Worm (Caenorhabditis elegans): ENCODE data around the gene gex-4.

DNA sequence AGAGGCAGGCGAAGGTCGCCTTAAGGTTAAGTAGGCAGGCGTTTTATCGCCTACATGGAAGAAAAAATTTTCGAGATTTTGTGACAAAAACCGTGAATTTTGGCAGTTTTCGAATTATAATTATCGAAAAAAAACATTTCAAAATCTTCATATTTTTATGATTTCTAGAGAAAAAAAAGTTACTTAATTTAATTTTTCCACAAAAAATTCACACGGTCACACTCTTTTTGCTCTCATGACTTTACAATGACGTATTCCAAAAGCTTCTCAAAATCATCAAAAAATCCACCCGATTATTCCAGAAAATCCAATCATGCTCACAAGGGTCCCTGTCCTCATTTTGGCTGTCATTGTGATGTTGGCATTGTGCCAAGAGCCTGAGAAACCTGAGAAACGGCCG is 32.3 kb downstream of the gex-4 start, which contains the start of gene lury-1:
- TF ChIP-seq dox-1 (GFP tag; IDR thresholded peaks at IDR 0.05): no peak
- TF ChIP-seq athp-1 (tag; optimal IDR thresholded peaks at IDR 0.05): no peak

All from whole organism, young adult.